Worm (Caenorhabditis elegans): ENCODE measurements around the gene C32H11.3.

DNA sequence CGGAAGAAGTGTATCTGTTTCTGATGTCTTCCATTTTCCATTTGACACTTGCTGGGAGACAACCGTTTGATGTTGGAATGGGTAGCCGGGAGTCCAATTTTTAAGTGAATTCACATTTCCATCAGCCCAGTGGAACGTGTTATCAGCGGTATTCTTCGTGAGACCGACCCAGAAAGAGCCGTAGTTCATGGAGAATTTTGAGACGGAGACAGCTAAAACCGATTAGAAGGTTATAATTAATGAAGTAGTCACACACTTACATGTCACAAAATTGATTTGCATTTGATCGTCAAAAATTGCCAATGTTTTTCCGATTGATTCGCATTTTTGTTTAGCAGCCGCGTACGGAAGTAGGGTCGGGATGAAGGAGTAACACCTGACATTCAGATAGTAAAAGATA is 49.0 kb upstream of the C32H11.3 start:
- TF ChIP-seq ama-1 (optimal IDR thresholded peaks at IDR 0.05) (no peak), dve-1 (tag; optimal IDR thresholded peaks at IDR 0.05) (no peak), pha-2 (tag; optimal IDR thresholded peaks at IDR 0.05) (no peak), K02D7.2 (tag; optimal IDR thresholded peaks at IDR 0.05) (no peak), elt-4 (tag; optimal IDR thresholded peaks at IDR 0.05) (no peak), F13H6.1 (tag; optimal IDR thresholded peaks at IDR 0.05) (no peak), hlh-30 (tag; optimal IDR thresholded peaks at IDR 0.05; ENCODE audit: insufficient read depth) (no peak), ets-4 (tag; optimal IDR thresholded peaks at IDR 0.05) (no peak), hlh-6 (tag; optimal IDR thresholded peaks at IDR 0.05) (no peak), hlh-8 (tag; optimal IDR thresholded peaks at IDR 0.05) (no peak), eyg-1 (tag; optimal IDR thresholded peaks at IDR 0.05) (no peak), unc-42 (tag; optimal IDR thresholded peaks at IDR 0.05) (no peak), pqm-1 (tag; optimal IDR thresholded peaks at IDR 0.05) (no peak), fkh-10 (GFP tag; optimal IDR thresholded peaks at IDR 0.05) (no peak)
